Fruit fly (Drosophila melanogaster) whole organism, embryonic: ENCODE measurements around the gene Fbp1.

Source experiments
- Bgb ChIP-seq: fragments of 200-800 bp; sonication (Bioruptor generic); IDR thresholded peaks from 2 replicates; pipeline ENCODE4 v1.3.6; 2022; ENCODE audit warnings: missing biosample characterization, missing genetic modification characterization; ENCODE audit not compliant: partially characterized antibody
- CG10321 ChIP-seq: fragments of 200-800 bp; sonication (Bioruptor generic); IDR thresholded peaks from 2 replicates; pipeline ENCODE4 v1.3.6; 2022; ENCODE audit warnings: missing biosample characterization, missing genetic modification characterization
- CG12659 ChIP-seq: fragments of 200-800 bp; sonication (Bioruptor generic); optimal IDR thresholded peaks from 3 replicates; lab custom pipeline; 2017; ENCODE audit warnings: mild to moderate bottlenecking, missing biosample characterization, missing genetic modification reagents, missing genetic modification characterization
- CG14710 ChIP-seq: fragments of 200-800 bp; sonication (Bioruptor generic); optimal IDR thresholded peaks from 3 replicates; lab custom pipeline; 2019; ENCODE audit warnings: missing biosample characterization, mild to moderate bottlenecking, missing genetic modification characterization, moderate library complexity
- CG14860 ChIP-seq: fragments of 200-800 bp; sonication (Bioruptor generic); IDR thresholded peaks from 3 replicates; pipeline ENCODE4 v1.3.6; 2022; ENCODE audit warnings: missing biosample characterization, missing genetic modification characterization; ENCODE audit not compliant: partially characterized antibody
- CG17612 ChIP-seq: fragments of 200-800 bp; sonication (Bioruptor generic); IDR thresholded peaks from 2 replicates; pipeline ENCODE4 v1.3.6; 2022; ENCODE audit warnings: missing biosample characterization, missing genetic modification characterization
- CG1832 ChIP-seq: fragments of 200-800 bp; sonication (Bioruptor generic); optimal IDR thresholded peaks from 2 replicates; lab custom pipeline; 2017; ENCODE audit warnings: missing biosample characterization, mild to moderate bottlenecking, missing genetic modification characterization, inconsistent platforms
- CG2199 ChIP-seq: fragments of 200-800 bp; sonication (Bioruptor generic); IDR thresholded peaks from 3 replicates; pipeline ENCODE4 v1.3.6; 2022; ENCODE audit warnings: missing biosample characterization, missing genetic modification characterization
- CG2875 ChIP-seq: fragments of 200-800 bp; sonication (Bioruptor generic); optimal IDR thresholded peaks from 2 replicates; lab custom pipeline; 2017; ENCODE audit warnings: missing biosample characterization, mild to moderate bottlenecking, missing genetic modification characterization, missing genetic modification reagents
- CG33213 ChIP-seq: fragments of 200-800 bp; sonication (Bioruptor generic); optimal IDR thresholded peaks from 3 replicates; lab custom pipeline; 2016; ENCODE audit warnings: missing biosample characterization, missing genetic modification characterization
- CG33557 ChIP-seq: fragments of 200-800 bp; sonication (Bioruptor generic); optimal IDR thresholded peaks from 2 replicates; lab custom pipeline; 2019; ENCODE audit warnings: missing biosample characterization, mild to moderate bottlenecking, missing genetic modification characterization, moderate library complexity
- CG4404 ChIP-seq: fragments of 200-800 bp; sonication (Bioruptor generic); IDR thresholded peaks from 2 replicates; pipeline ENCODE4 v1.3.6; 2022; ENCODE audit warnings: missing biosample characterization, missing genetic modification characterization
- CG4707 ChIP-seq: fragments of 200-800 bp; sonication (Bioruptor generic); optimal IDR thresholded peaks from 2 replicates; lab custom pipeline; 2018; ENCODE audit warnings: missing biosample characterization, mild to moderate bottlenecking, missing genetic modification characterization, moderate library complexity
- CG7372 ChIP-seq: fragments of 200-800 bp; sonication (Bioruptor generic); IDR thresholded peaks from 2 replicates; pipeline ENCODE4 v1.3.6; 2022; ENCODE audit warnings: missing biosample characterization, missing genetic modification characterization
- CG7786 ChIP-seq: fragments of 200-800 bp; sonication (Bioruptor generic); optimal IDR thresholded peaks from 2 replicates; lab custom pipeline; 2016; ENCODE audit warnings: missing biosample characterization, missing genetic modification characterization
- CG8281 ChIP-seq: fragments of 200-800 bp; sonication (Bioruptor generic); optimal IDR thresholded peaks from 2 replicates; lab custom pipeline; 2018; ENCODE audit warnings: missing biosample characterization, mild to moderate bottlenecking, missing genetic modification characterization, moderate library complexity
- CG8359 ChIP-seq: fragments of 200-800 bp; sonication (Bioruptor generic); optimal IDR thresholded peaks from 2 replicates; lab custom pipeline; 2017; ENCODE audit warnings: missing biosample characterization, mild to moderate bottlenecking, missing genetic modification characterization, borderline replicate concordance
- CG8924 ChIP-seq: fragments of 200-800 bp; optimal IDR thresholded peaks from 3 replicates; lab custom pipeline; 2019; ENCODE audit warnings: missing biosample characterization, mild to moderate bottlenecking, missing genetic modification characterization, moderate library complexity
- CG9437 ChIP-seq: fragments of 200-800 bp; sonication (Bioruptor generic); optimal IDR thresholded peaks from 2 replicates; lab custom pipeline; 2018; ENCODE audit warnings: missing biosample characterization, mild to moderate bottlenecking, missing genetic modification characterization
- D ChIP-seq, 2 experiments: fragments of 200-800 bp in 1 of 2; fragments of >200 bp in 1 of 2; sonication (Bioruptor generic) in 1 of 2; optimal IDR thresholded peaks; 2 replicates in 1 of 2; 3 replicates in 1 of 2; lab custom pipeline; 2017; ENCODE audit warnings: mild to moderate bottlenecking in 1 of 2, missing biosample characterization in 1 of 2, missing genetic modification characterization in 1 of 2, missing genetic modification reagents in 1 of 2
- D19A ChIP-seq: fragments of 200-800 bp; optimal IDR thresholded peaks from 3 replicates; lab custom pipeline; 2019; ENCODE audit warnings: missing biosample characterization, mild to moderate bottlenecking, missing genetic modification characterization, moderate library complexity
- D19B ChIP-seq: fragments of 200-800 bp; sonication (Bioruptor generic); optimal IDR thresholded peaks from 2 replicates; lab custom pipeline; 2017; ENCODE audit warnings: missing biosample characterization, mild to moderate bottlenecking, missing genetic modification characterization
- Dad ChIP-seq: fragments of 200-800 bp; sonication (Bioruptor generic); optimal IDR thresholded peaks from 3 replicates; lab custom pipeline; 2016; ENCODE audit warnings: missing biosample characterization, missing genetic modification characterization
- Deaf1 ChIP-seq: fragments of 200-800 bp; optimal IDR thresholded peaks from 3 replicates; lab custom pipeline; 2019; ENCODE audit warnings: missing biosample characterization, mild to moderate bottlenecking, missing genetic modification characterization, moderate library complexity
- HLHmδ ChIP-seq: fragments of 200-800 bp; sonication (Bioruptor generic); optimal IDR thresholded peaks from 2 replicates; lab custom pipeline; 2018; ENCODE audit warnings: missing biosample characterization, mild to moderate bottlenecking, missing genetic modification characterization, moderate library complexity
- Hey ChIP-seq: fragments of 200-800 bp; sonication (Bioruptor generic); optimal IDR thresholded peaks from 3 replicates; lab custom pipeline; 2018; ENCODE audit warnings: missing biosample characterization, mild to moderate bottlenecking, missing genetic modification characterization
- Hr51 ChIP-seq, 2 experiments: fragments of 200-800 bp; sonication (Bioruptor generic); optimal IDR thresholded peaks; 2 replicates in 1 of 2; 3 replicates in 1 of 2; lab custom pipeline; 2016 to 2018; ENCODE audit warnings: missing biosample characterization in 2 of 2, missing genetic modification characterization in 2 of 2, mild to moderate bottlenecking in 1 of 2, moderate library complexity in 1 of 2
- Hsf ChIP-seq: fragments of 200-800 bp; sonication (Bioruptor generic); optimal IDR thresholded peaks from 3 replicates; lab custom pipeline; 2016; ENCODE audit warnings: missing biosample characterization, missing genetic modification characterization
- Kr ChIP-seq: fragments of 200-800 bp; sonication (Bioruptor generic); optimal IDR thresholded peaks from 2 replicates; lab custom pipeline; 2017; ENCODE audit warnings: missing biosample characterization, mild to moderate bottlenecking, missing genetic modification characterization
- Nf-YA ChIP-seq: fragments of 200-800 bp; sonication (Bioruptor generic); IDR thresholded peaks from 2 replicates; pipeline ENCODE4 v1.3.6; 2022; ENCODE audit warnings: missing biosample characterization, missing genetic modification characterization
- Nf-YB ChIP-seq: fragments of 200-800 bp; sonication (Bioruptor generic); optimal IDR thresholded peaks from 3 replicates; lab custom pipeline; 2019; ENCODE audit warnings: missing biosample characterization, mild to moderate bottlenecking, missing genetic modification characterization, moderate library complexity
- Nf-YC ChIP-seq: fragments of 200-800 bp; optimal IDR thresholded peaks from 3 replicates; lab custom pipeline; 2019; ENCODE audit warnings: missing biosample characterization, mild to moderate bottlenecking, missing genetic modification characterization, moderate library complexity
- Opbp ChIP-seq: fragments of 200-800 bp; sonication (Bioruptor generic); IDR thresholded peaks from 3 replicates; pipeline ENCODE4 v1.3.6; 2022; ENCODE audit warnings: missing biosample characterization, missing genetic modification characterization; ENCODE audit not compliant: partially characterized antibody
- Trl ChIP-seq, 3 experiments: fragments of >200 bp in 2 of 3; fragments of 200-800 bp in 1 of 3; sonication (Bioruptor generic) in 1 of 3; optimal IDR thresholded peaks; 2 replicates in 1 of 3; 3 replicates in 2 of 3; lab custom pipeline; 2016 to 2017; ENCODE audit warnings: missing biosample characterization in 1 of 3, missing genetic modification characterization in 1 of 3
- ac ChIP-seq: fragments of 200-800 bp; sonication (Bioruptor generic); optimal IDR thresholded peaks from 3 replicates; lab custom pipeline; 2017; ENCODE audit warnings: missing biosample characterization, mild to moderate bottlenecking, missing genetic modification characterization
- ara ChIP-seq: fragments of 200-800 bp; sonication (Bioruptor generic); IDR thresholded peaks from 2 replicates; pipeline ENCODE4 v1.3.6; 2022; ENCODE audit warnings: missing biosample characterization, missing genetic modification characterization
- cg ChIP-seq: fragments of 200-800 bp; sonication (Bioruptor generic); optimal IDR thresholded peaks from 3 replicates; lab custom pipeline; 2019; ENCODE audit warnings: missing biosample characterization, mild to moderate bottlenecking, missing genetic modification characterization, moderate library complexity
- fd64A ChIP-seq: fragments of 200-800 bp; sonication (Bioruptor generic); optimal IDR thresholded peaks from 3 replicates; lab custom pipeline; 2018; ENCODE audit warnings: missing biosample characterization, mild to moderate bottlenecking, missing genetic modification characterization
- gce ChIP-seq: fragments of 200-800 bp; sonication (Bioruptor generic); IDR thresholded peaks from 3 replicates; pipeline ENCODE4 v1.3.6; 2022; ENCODE audit warnings: missing biosample characterization, missing genetic modification characterization
- kah ChIP-seq: fragments of 200-800 bp; sonication (Bioruptor generic); optimal IDR thresholded peaks from 2 replicates; lab custom pipeline; 2018; ENCODE audit warnings: missing biosample characterization, mild to moderate bottlenecking, missing genetic modification characterization
- oc ChIP-seq: fragments of 200-800 bp; sonication (Bioruptor generic); optimal IDR thresholded peaks from 2 replicates; lab custom pipeline; 2018; ENCODE audit warnings: missing biosample characterization, mild to moderate bottlenecking, missing genetic modification characterization, moderate library complexity
- p53 ChIP-seq: fragments of 200-800 bp; sonication (Bioruptor generic); optimal IDR thresholded peaks from 2 replicates; lab custom pipeline; 2016; ENCODE audit warnings: missing biosample characterization, missing genetic modification characterization
- phol ChIP-seq: fragments of 200-800 bp; sonication (Bioruptor generic); optimal IDR thresholded peaks from 3 replicates; lab custom pipeline; 2018; ENCODE audit warnings: missing biosample characterization, mild to moderate bottlenecking, missing genetic modification characterization, moderate library complexity
- sna ChIP-seq: fragments of 200-800 bp; sonication (Bioruptor generic); IDR thresholded peaks from 2 replicates; pipeline ENCODE4 v1.3.6; 2022; ENCODE audit warnings: missing biosample characterization, missing genetic modification characterization; ENCODE audit not compliant: partially characterized antibody
- tin ChIP-seq: fragments of 200-800 bp; sonication (Bioruptor generic); optimal IDR thresholded peaks from 3 replicates; lab custom pipeline; 2016; ENCODE audit warnings: missing biosample characterization, missing genetic modification characterization
- twi ChIP-seq: fragments of 200-800 bp; optimal IDR thresholded peaks from 2 replicates; lab custom pipeline; 2019; ENCODE audit warnings: missing biosample characterization, mild to moderate bottlenecking, missing genetic modification characterization, moderate library complexity
- wor ChIP-seq: fragments of 200-800 bp; sonication (Bioruptor generic); IDR thresholded peaks from 2 replicates; pipeline ENCODE4 v1.3.6; 2022; ENCODE audit warnings: missing biosample characterization, missing genetic modification characterization

Gene Fbp1

DNA sequence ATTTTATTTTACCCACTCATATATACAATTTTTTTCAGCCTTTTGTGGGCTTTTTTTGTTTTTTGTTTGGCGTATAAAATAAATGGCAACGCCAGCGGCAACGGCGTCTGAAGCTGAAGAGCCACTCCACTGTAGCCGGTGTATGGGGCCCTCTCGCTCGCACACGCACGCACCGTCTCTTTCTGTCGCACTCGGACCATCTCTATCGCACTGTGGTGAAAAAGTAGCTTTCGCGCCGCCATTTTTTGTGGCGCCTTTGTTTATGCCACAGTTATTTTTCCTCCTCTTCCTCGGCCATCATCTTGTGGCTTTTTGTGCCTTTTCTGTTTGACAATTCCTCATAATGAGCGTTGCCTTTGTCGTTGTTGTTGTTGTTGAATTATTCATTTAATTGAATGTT lies 24.2 kb upstream of the Fbp1 start:
- TF ChIP-seq CG33213 (GFP tag; lab: Kevin White, UChicago) (no peak), CG4404 (GFP tag; lab: Robert Waterston, UW) (no peak), CG9437 (GFP tag; lab: Kevin White, UChicago) (no peak), Hr51 (GFP tag; optimal IDR thresholded peaks at IDR 0.05; lab: Kevin White, UChicago) (no peak), Nf-YB (peak; percentile 50), CG14710 (tag; lab: Kevin White, UChicago) (no peak), CG7372 (GFP tag; lab: Robert Waterston, UW) (no peak), CG2875 (GFP tag; lab: Kevin White, UChicago) (no peak), phol (tag; lab: Kevin White, UChicago) (peak; percentile 77), gce (GFP tag; lab: Robert Waterston, UW) (no peak), Nf-YC (tag; lab: Kevin White, UChicago) (peak; percentile 86), CG10321 (GFP tag; lab: Robert Waterston, UW) (peak; percentile 72), D19B (no peak), CG4707 (peak; percentile 74), tin (GFP tag; lab: Kevin White, UChicago) (no peak), Hsf (no peak), ara (GFP tag; lab: Robert Waterston, UW) (0 out of 2 replicates have a peak, but pooled peaks have one; percentile 22), fd64A (GFP tag; lab: Kevin White, UChicago) (no peak), Hey (tag; lab: Kevin White, UChicago) (no peak), D19A (tag; lab: Kevin White, UChicago) (no peak), oc (no peak), Nf-YA (GFP tag; lab: Robert Waterston, UW) (no peak), CG1832 (peak; percentile 73)

DNA sequence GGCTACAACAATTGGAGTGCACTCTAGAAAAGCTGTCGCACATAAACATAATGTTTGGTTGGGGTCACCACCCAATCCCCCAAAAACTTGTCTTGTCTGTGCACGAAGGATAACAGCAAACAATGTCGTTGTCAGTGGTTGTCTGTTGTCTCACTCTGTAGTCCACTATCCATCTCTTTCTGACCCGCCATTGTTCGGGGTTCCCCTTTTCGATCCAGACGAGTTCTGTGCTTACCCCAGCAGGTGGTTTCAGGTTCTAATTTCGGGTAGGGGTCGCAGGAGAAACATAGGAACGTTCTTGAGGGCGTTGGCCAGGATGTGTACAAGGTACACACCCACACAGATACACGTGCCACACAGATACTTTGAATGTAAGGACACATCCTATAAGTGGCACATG lies 20.9 kb upstream of the Fbp1 start:
- no peak for TF ChIP-seq Trl (optimal IDR thresholded peaks at IDR 0.05; lab: Kevin White, UChicago)
- TF ChIP-seq Trl (GFP tag; optimal IDR thresholded peaks at IDR 0.05; lab: Kevin White, UChicago) = no peak
- TF ChIP-seq phol (tag; lab: Kevin White, UChicago) = peak; percentile 1
- peak; percentile 8 for TF ChIP-seq D (optimal IDR thresholded peaks at IDR 0.05; lab: Kevin White, UChicago)
- no peak for TF ChIP-seq D (GFP tag; optimal IDR thresholded peaks at IDR 0.05; lab: Kevin White, UChicago)
- TF ChIP-seq twi (tag; lab: Kevin White, UChicago) = peak; percentile 35
- TF ChIP-seq CG9437 (GFP tag; lab: Kevin White, UChicago) = no peak
- TF ChIP-seq CG10321 (GFP tag; lab: Robert Waterston, UW) = peak; percentile 90
- no peak for TF ChIP-seq Dad
- peak; percentile 50 for TF ChIP-seq Deaf1
- TF ChIP-seq HLHmδ (GFP tag; lab: Kevin White, UChicago) = peak; percentile 20
- TF ChIP-seq Bgb (GFP tag; lab: Robert Waterston, UW) = no peak
- no peak for TF ChIP-seq Kr
- TF ChIP-seq CG8359 (GFP tag; lab: Kevin White, UChicago) = no peak
- TF ChIP-seq CG1832 = peak; percentile 67
- no peak for TF ChIP-seq CG14860
- no peak for TF ChIP-seq CG7786 (GFP tag; lab: Kevin White, UChicago)
- TF ChIP-seq CG8281 (tag; lab: Kevin White, UChicago) = no peak
- peak; percentile 21 for TF ChIP-seq p53 (GFP tag; lab: Kevin White, UChicago)
- TF ChIP-seq Nf-YB = peak; percentile 77
- TF ChIP-seq CG17612 (GFP tag; lab: Robert Waterston, UW) = no peak
- TF ChIP-seq kah (GFP tag; lab: Kevin White, UChicago) = peak; percentile 22
- TF ChIP-seq Nf-YC (tag; lab: Kevin White, UChicago) = peak; percentile 90
- no peak for TF ChIP-seq CG8924 (tag; lab: Kevin White, UChicago)
- no peak for TF ChIP-seq CG12659 (GFP tag; lab: Kevin White, UChicago)
- 0 out of 3 replicates have a peak, but pooled peaks have one; percentile 40 for TF ChIP-seq CG2199 (GFP tag; lab: Robert Waterston, UW)
- no peak for TF ChIP-seq CG33557 (GFP tag; lab: Kevin White, UChicago)
- TF ChIP-seq wor (GFP tag; lab: Robert Waterston, UW) = no peak
- no peak for TF ChIP-seq sna
- peak; percentile 33 for TF ChIP-seq cg (GFP tag; lab: Kevin White, UChicago)
- TF ChIP-seq Opbp = no peak
- peak; percentile 42 for TF ChIP-seq ac
